Worm (Caenorhabditis elegans) whole organism, L3 larva: Measurements from ENCODE around the gene mig-10.

Source experiments
- aly-2 ChIP-seq: fragments of 150-350 bp; optimal IDR thresholded peaks from 2 replicates; lab custom pipeline; 2014; ENCODE audit warnings: missing biosample characterization, missing genetic modification characterization
- elt-3 ChIP-seq, 3 experiments: fragments of 150-350 bp in 1 of 3; sonication (generic microtip) in 2 of 3; optimal IDR thresholded peaks; 2 replicates in 2 of 3; 4 replicates in 1 of 3; lab custom pipeline; 2014 to 2017; ENCODE audit warnings: missing biosample characterization in 3 of 3, missing genetic modification characterization in 3 of 3
- fos-1 ChIP-seq: fragments of 150-350 bp; optimal IDR thresholded peaks from 2 replicates; lab custom pipeline; 2014; ENCODE audit warnings: missing biosample characterization, missing genetic modification characterization
- nhr-76 ChIP-seq: fragments of 150-350 bp; sonication (generic microtip); optimal IDR thresholded peaks from 5 replicates; lab custom pipeline; 2014; ENCODE audit warnings: missing biosample characterization, missing genetic modification characterization
- skn-1 ChIP-seq: fragments of 150-350 bp; optimal IDR thresholded peaks from 2 replicates; lab custom pipeline; 2014; ENCODE audit warnings: missing biosample characterization, missing genetic modification characterization
- snpc-4 ChIP-seq: fragments of 150-350 bp; optimal IDR thresholded peaks from 2 replicates; lab custom pipeline; 2014; ENCODE audit warnings: missing biosample characterization, missing genetic modification characterization
- tbx-2 ChIP-seq: sonication (generic microtip); optimal IDR thresholded peaks from 2 replicates; lab custom pipeline; 2016; ENCODE audit warnings: mild to moderate bottlenecking, missing genetic modification characterization, missing compliant biosample characterization
- unc-62 ChIP-seq: fragments of 150-350 bp; sonication (generic microtip); optimal IDR thresholded peaks from 4 replicates; lab custom pipeline; 2014; ENCODE audit warnings: missing biosample characterization, missing genetic modification reagents, missing genetic modification characterization

DNA sequence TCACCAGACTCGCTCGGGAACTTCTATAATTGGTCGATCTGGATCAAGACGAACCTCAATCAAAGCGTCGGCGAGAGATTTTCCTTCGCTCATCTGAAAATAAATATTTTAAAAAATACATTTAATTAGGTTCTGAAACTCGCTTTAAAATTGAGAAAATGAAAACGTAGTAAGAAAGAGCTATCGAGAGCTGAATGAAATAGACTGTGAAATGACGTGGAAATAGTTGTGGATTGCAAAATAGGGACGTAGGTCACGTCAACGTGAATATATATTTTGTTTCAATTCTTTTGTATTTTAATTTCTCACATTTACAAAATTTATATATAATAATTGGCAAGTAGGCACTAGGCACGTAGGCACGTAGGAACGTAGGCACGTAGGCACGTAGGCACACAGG, 55.5 kb downstream of the mig-10 start, which contains the start of gene ZC262.4:
- TF ChIP-seq aly-2 (no peak), elt-3 (tag; optimal IDR thresholded peaks at IDR 0.05; lab: Kevin White, UChicago) (no peak), nhr-76 (tag; lab: Kevin White, UChicago) (no peak), skn-1 (tag; lab: Kevin White, UChicago) (no peak), snpc-4 (tag; lab: Kevin White, UChicago) (no peak), unc-62 (no peak), fos-1 (tag; lab: Kevin White, UChicago) (no peak), tbx-2 (tag; lab: Kevin White, UChicago) (no peak)
